Fruit fly (Drosophila melanogaster): ENCODE results near the gene CG43219.

CG43219 gene

dm6 chr3L:21253761-21254523, 33.7 kb downstream of the CG43219 start (continued):
- TF ChIP-seq CG15601 (tag; optimal IDR thresholded peaks at IDR 0.05), result no peak
- TF ChIP-seq Fer3 (tag; optimal IDR thresholded peaks at IDR 0.05), result peak; percentile 4
- no peak for TF ChIP-seq hth (optimal IDR thresholded peaks at IDR 0.05)
- no peak for TF ChIP-seq Lim3 (GFP tag; IDR thresholded peaks at IDR 0.05)
- TF ChIP-seq Awh (GFP tag; IDR thresholded peaks at IDR 0.05), result 0 out of 2 replicates have a peak, but pooled peaks have one; percentile 47
- TF ChIP-seq Tbp (GFP tag; optimal IDR thresholded peaks at IDR 0.05), result no peak
- TF ChIP-seq Camta (GFP tag; optimal IDR thresholded peaks at IDR 0.05), result peak; percentile 62
- TF ChIP-seq pnt (GFP tag; optimal IDR thresholded peaks at IDR 0.05), result peak; percentile 42
- no peak for TF ChIP-seq gsb (GFP tag; IDR thresholded peaks at IDR 0.05)
- TF ChIP-seq D19A (tag; optimal IDR thresholded peaks at IDR 0.05), result peak; percentile 36
- TF ChIP-seq CG15073 (GFP tag; optimal IDR thresholded peaks at IDR 0.05), result no peak
- no peak for TF ChIP-seq sr (GFP tag; IDR thresholded peaks at IDR 0.05)
- no peak for TF ChIP-seq NC2β (GFP tag; optimal IDR thresholded peaks at IDR 0.05)
- no peak for TF ChIP-seq Nf-YC (tag; optimal IDR thresholded peaks at IDR 0.05)
- TF ChIP-seq CG7556 (GFP tag; optimal IDR thresholded peaks at IDR 0.05), result peak; percentile 13
- TF ChIP-seq gro (GFP tag; optimal IDR thresholded peaks at IDR 0.05), result no peak
- TF ChIP-seq Ptx1 (GFP tag; IDR thresholded peaks at IDR 0.05), result peak; percentile 57
- no peak for TF ChIP-seq sc (optimal IDR thresholded peaks at IDR 0.05)
- no peak for TF ChIP-seq sc (GFP tag; optimal IDR thresholded peaks at IDR 0.05)
- TF ChIP-seq sisA (GFP tag; IDR thresholded peaks at IDR 0.05), result peak; percentile 41; the same call in 1 of the 2 replicates
- peak; percentile 35 for TF ChIP-seq tin (GFP tag; optimal IDR thresholded peaks at IDR 0.05)
- TF ChIP-seq chinmo (GFP tag; IDR thresholded peaks at IDR 0.05; ENCODE audit: partially characterized antibody), result 0 out of 4 replicates have a peak, but pooled peaks have one; percentile 44
- peak; percentile 73 for TF ChIP-seq CG10979 (tag; optimal IDR thresholded peaks at IDR 0.05)
- TF ChIP-seq unc-4 (GFP tag; IDR thresholded peaks at IDR 0.05; ENCODE audit: partially characterized antibody), result no peak
- peak; percentile 69 for TF ChIP-seq unpg (GFP tag; optimal IDR thresholded peaks at IDR 0.05)
- no peak for TF ChIP-seq Atf6 (GFP tag; IDR thresholded peaks at IDR 0.05)
- TF ChIP-seq tgo (GFP tag; IDR thresholded peaks at IDR 0.05), result peak; percentile 20; the same call in 1 of the 3 replicates
- TF ChIP-seq Ets65A (GFP tag), result no peak
- TF ChIP-seq Six4 (GFP tag; optimal IDR thresholded peaks at IDR 0.05), result peak; percentile 10
- TF ChIP-seq prd (optimal IDR thresholded peaks at IDR 0.05), result no peak
- TF ChIP-seq prd (GFP tag; IDR thresholded peaks at IDR 0.05), result peak; percentile 59; the same call in 1 of the 3 replicates
- no peak for TF ChIP-seq twi (tag; optimal IDR thresholded peaks at IDR 0.05)
- peak; percentile 75 for TF ChIP-seq CG2712 (tag; optimal IDR thresholded peaks at IDR 0.05)
- TF ChIP-seq tio (GFP tag; optimal IDR thresholded peaks at IDR 0.05), result peak; percentile 9
- TF ChIP-seq lola (GFP tag; optimal IDR thresholded peaks at IDR 0.05), result peak in 1 of 3 experiments; percentile 57
- peak; percentile 62 for TF ChIP-seq fd96Cb (tag; optimal IDR thresholded peaks at IDR 0.05)
- TF ChIP-seq Drgx (GFP tag; IDR thresholded peaks at IDR 0.05), result peak; percentile 83
- TF ChIP-seq CG8359 (GFP tag; optimal IDR thresholded peaks at IDR 0.05; ENCODE audit: borderline replicate concordance), result no peak
- TF ChIP-seq CG18476 (GFP tag; optimal IDR thresholded peaks at IDR 0.05), result no peak
- TF ChIP-seq corto (GFP tag; optimal IDR thresholded peaks at IDR 0.05), result peak; percentile 99
- TF ChIP-seq vvl (GFP tag; IDR thresholded peaks at IDR 0.05), result peak; percentile 47
- TF ChIP-seq dpn (GFP tag; optimal IDR thresholded peaks at IDR 0.05), result peak; percentile 15 to 26
- TF ChIP-seq lab (GFP tag; optimal IDR thresholded peaks at IDR 0.05), result peak; percentile 14
- peak; percentile 76 for TF ChIP-seq gem (tag; optimal IDR thresholded peaks at IDR 0.05)
- no peak for TF ChIP-seq CG5953 (GFP tag; IDR thresholded peaks at IDR 0.05)
- TF ChIP-seq CG14441 (GFP tag; IDR thresholded peaks at IDR 0.05), result no peak
- peak; percentile 35 for TF ChIP-seq Asciz (GFP tag; optimal IDR thresholded peaks at IDR 0.05)
- no peak for TF ChIP-seq Taf1 (GFP tag; IDR thresholded peaks at IDR 0.05)
- no peak for TF ChIP-seq B-H1 (GFP tag; IDR thresholded peaks at IDR 0.05)
- TF ChIP-seq crol (GFP tag; IDR thresholded peaks at IDR 0.05), result no peak

Data from whole organism, embryonic.